Worm (Caenorhabditis elegans) whole organism, young adult: ENCODE data around the gene F25E5.8.

Source experiments
- C06A6.2 ChIP-seq: fragments of 200-800 bp; sonication (Bioruptor generic); conservative IDR thresholded peaks from 2 replicates; pipeline ENCODE4 v1.3.6; 2022; ENCODE audit warnings: missing genetic modification characterization, missing compliant biosample characterization
- aptf-2 ChIP-seq: fragments of 200-800 bp; sonication (Bioruptor generic); conservative IDR thresholded peaks from 2 replicates; pipeline ENCODE4 v1.3.6; 2022; ENCODE audit warnings: missing genetic modification reagents, missing genetic modification characterization, missing compliant biosample characterization
- him-1 ChIP-seq: sonication (generic microtip); optimal IDR thresholded peaks from 2 replicates; lab custom pipeline; 2016; ENCODE audit warnings: missing genotype, missing genetic modification reagents, missing genetic modification characterization, missing compliant biosample characterization
- hlh-26 ChIP-seq: fragments of 200-800 bp; sonication (Bioruptor generic); conservative IDR thresholded peaks from 2 replicates; pipeline ENCODE4 v1.3.6; 2022; ENCODE audit warnings: missing genetic modification reagents, missing genetic modification characterization, missing compliant biosample characterization
- let-526 ChIP-seq: fragments of 200-800 bp; sonication (Bioruptor generic); IDR thresholded peaks from 2 replicates; pipeline ENCODE4 v1.3.6; 2022; ENCODE audit warnings: missing genetic modification reagents, missing genetic modification characterization, missing compliant biosample characterization
- nfya-2 ChIP-seq: fragments of 200-800 bp; sonication (Bioruptor generic); IDR thresholded peaks from 2 replicates; pipeline ENCODE4 v1.3.6; 2022; ENCODE audit warnings: missing genetic modification reagents, missing genetic modification characterization, missing compliant biosample characterization
- nfyb-1 ChIP-seq: fragments of 200-800 bp; sonication (Bioruptor generic); IDR thresholded peaks from 2 replicates; pipeline ENCODE4 v1.3.6; 2022; ENCODE audit warnings: missing genetic modification reagents, missing genetic modification characterization, missing compliant biosample characterization
- sdz-38 ChIP-seq: sonication (generic microtip); optimal IDR thresholded peaks from 2 replicates; lab custom pipeline; 2016; ENCODE audit warnings: missing genotype, missing genetic modification characterization, missing compliant biosample characterization
- somi-1 ChIP-seq: fragments of 200-800 bp; sonication (Bioruptor generic); optimal IDR thresholded peaks from 2 replicates; lab custom pipeline; 2018; ENCODE audit warnings: mild to moderate bottlenecking, missing genetic modification characterization, missing compliant biosample characterization
- unc-130 ChIP-seq: sonication (generic microtip); optimal IDR thresholded peaks from 2 replicates; lab custom pipeline; 2016; ENCODE audit warnings: missing genetic modification reagents, missing genetic modification characterization, missing compliant biosample characterization
- unc-62 ChIP-seq: fragments of 150-350 bp; optimal IDR thresholded peaks from 2 replicates; lab custom pipeline; 2014; ENCODE audit warnings: missing biosample characterization, missing genetic modification reagents, missing genetic modification characterization

DNA sequence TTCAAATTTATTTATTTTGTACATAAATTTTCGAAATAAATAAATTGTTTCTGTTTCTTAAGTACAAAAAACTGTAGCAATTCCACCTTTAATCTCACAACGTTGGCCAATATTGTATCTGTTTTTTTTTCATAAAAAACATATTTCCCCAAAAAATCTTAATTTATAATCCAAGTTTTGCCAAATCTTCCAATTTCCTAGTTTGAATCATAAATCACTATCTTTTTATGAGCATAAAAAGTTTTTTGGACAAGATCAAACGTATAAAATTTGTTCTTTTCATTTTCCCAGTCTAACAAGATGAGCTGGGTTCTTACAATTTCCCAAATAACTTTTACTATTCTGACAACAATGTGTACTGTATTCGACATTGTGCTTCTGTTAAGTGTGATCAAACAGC lies 15.6 kb upstream of the F25E5.8 start, which contains the start of gene srxa-4:
- TF ChIP-seq C06A6.2 (GFP tag; lab: Robert Waterston, UW) (no peak), nfyb-1 (GFP tag; lab: Robert Waterston, UW) (no peak), unc-130 (GFP tag; lab: Kevin White, UChicago) (no peak), sdz-38 (tag; lab: Kevin White, UChicago) (no peak), aptf-2 (GFP tag; lab: Robert Waterston, UW) (no peak), hlh-26 (no peak), unc-62 (GFP tag; lab: Kevin White, UChicago) (no peak), let-526 (GFP tag; lab: Robert Waterston, UW) (no peak), nfya-2 (GFP tag; lab: Robert Waterston, UW) (no peak), somi-1 (GFP tag; lab: Kevin White, UChicago) (no peak), him-1 (tag; lab: Kevin White, UChicago) (no peak)
